Fruit fly (Drosophila melanogaster) whole organism, wandering third instar larva: ENCODE data around the gene CG5890.
A peak's percentile ranks its signal among the peaks of the same experiment; 100 is the strongest.

Experiments used
- Abd-B ChIP-seq: fragments of >200 bp; optimal IDR thresholded peaks from 2 replicates; lab custom pipeline; 2017; ENCODE audit warnings: missing biosample characterization, missing genetic modification characterization
- CG32264 ChIP-seq: fragments of 200-800 bp; sonication (Bioruptor generic); optimal IDR thresholded peaks from 2 replicates; lab custom pipeline; 2016; ENCODE audit warnings: missing biosample characterization, missing genetic modification characterization
- CG9705 ChIP-seq: fragments of 200-800 bp; sonication (Bioruptor generic); optimal IDR thresholded peaks from 2 replicates; lab custom pipeline; 2018; ENCODE audit warnings: missing biosample characterization, mild to moderate bottlenecking, missing genetic modification characterization
- CrebA ChIP-seq: fragments of 200-800 bp; sonication (Bioruptor generic); optimal IDR thresholded peaks from 2 replicates; lab custom pipeline; 2016; ENCODE audit warnings: missing biosample characterization, mild to moderate bottlenecking, missing genetic modification characterization, borderline replicate concordance
- Dfd ChIP-seq: fragments of >200 bp; optimal IDR thresholded peaks from 2 replicates; lab custom pipeline; 2017; ENCODE audit warnings: missing biosample characterization, missing genetic modification characterization
- Dif ChIP-seq: fragments of 200-275, 200-300 bp; sonication (Bioruptor generic); optimal IDR thresholded peaks from 2 replicates; lab custom pipeline; 2018; ENCODE audit warnings: missing biosample characterization, missing genetic modification characterization; ENCODE audit not compliant: partially characterized antibody
- GATAd ChIP-seq: sonication (Bioruptor generic); optimal IDR thresholded peaks from 2 replicates; lab custom pipeline; 2016; ENCODE audit warnings: missing biosample characterization, missing genetic modification characterization
- HLH106 ChIP-seq: fragments of 200-800 bp; optimal IDR thresholded peaks from 3 replicates; lab custom pipeline; 2019; ENCODE audit warnings: missing biosample characterization, mild to moderate bottlenecking, missing genetic modification characterization, moderate library complexity
- Hnf4 ChIP-seq: fragments of 200-800 bp; sonication (Bioruptor generic); optimal IDR thresholded peaks from 2 replicates; lab custom pipeline; 2016; ENCODE audit warnings: missing biosample characterization, mild to moderate bottlenecking, missing genetic modification characterization
- Hr78 ChIP-seq: fragments of >200 bp; optimal IDR thresholded peaks from 2 replicates; lab custom pipeline; 2017; ENCODE audit warnings: missing biosample characterization, missing genetic modification characterization
- Hr83 ChIP-seq: fragments of 200-300 bp; sonication (Bioruptor generic); optimal IDR thresholded peaks from 2 replicates; lab custom pipeline; 2016; ENCODE audit warnings: missing biosample characterization, mild to moderate bottlenecking, missing genetic modification characterization, moderate library complexity; ENCODE audit not compliant: poor library complexity, severe bottlenecking
- Jra ChIP-seq: sonication (Bioruptor generic); optimal IDR thresholded peaks from 2 replicates; lab custom pipeline; 2016; ENCODE audit warnings: missing biosample characterization, missing genetic modification characterization
- Mio ChIP-seq: sonication (Bioruptor generic); optimal IDR thresholded peaks from 2 replicates; lab custom pipeline; 2016; ENCODE audit warnings: missing biosample characterization, missing genetic modification characterization
- Myc ChIP-seq: fragments of >200 bp; optimal IDR thresholded peaks from 2 replicates; lab custom pipeline; 2017
- N ChIP-seq: fragments of >200 bp; optimal IDR thresholded peaks from 2 replicates; lab custom pipeline; 2018; ENCODE audit warnings: missing biosample characterization, missing external identifiers, missing genetic modification characterization
- OdsH ChIP-seq: fragments of 200-800 bp; sonication (Bioruptor generic); optimal IDR thresholded peaks from 2 replicates; lab custom pipeline; 2016; ENCODE audit warnings: missing biosample characterization, mild to moderate bottlenecking, missing genetic modification characterization
- Rel ChIP-seq, 2 experiments: fragments of 200-800 bp; sonication (Bioruptor generic) in 1 of 2; optimal IDR thresholded peaks; 2 replicates in 1 of 2; 3 replicates in 1 of 2; lab custom pipeline; 2016 to 2019; ENCODE audit warnings: mild to moderate bottlenecking in 2 of 2, missing biosample characterization in 2 of 2, missing genetic modification characterization in 2 of 2, moderate library complexity in 1 of 2
- Vsx2 ChIP-seq: fragments of 200-300, 225-300 bp; sonication (Bioruptor generic); optimal IDR thresholded peaks from 2 replicates; lab custom pipeline; 2018; ENCODE audit warnings: missing biosample characterization, missing genetic modification characterization; ENCODE audit not compliant: partially characterized antibody
- br ChIP-seq: fragments of 200-800 bp; sonication (Bioruptor generic); optimal IDR thresholded peaks from 2 replicates; lab custom pipeline; 2016; ENCODE audit warnings: missing biosample characterization, missing genetic modification characterization
- brk ChIP-seq: fragments of 200-800 bp; sonication (Bioruptor generic); optimal IDR thresholded peaks from 2 replicates; lab custom pipeline; 2016; ENCODE audit warnings: missing biosample characterization, mild to moderate bottlenecking, missing genetic modification characterization
- dl ChIP-seq, 2 experiments: fragments of 175-275, 200-275 bp in 1 of 2; fragments of 200-275 bp in 1 of 2; sonication (Bioruptor generic); optimal IDR thresholded peaks; lab custom pipeline; 2018; ENCODE audit warnings: mild to moderate bottlenecking in 2 of 2, missing biosample characterization in 2 of 2, missing genetic modification characterization in 2 of 2, moderate library complexity in 2 of 2; ENCODE audit not compliant: partially characterized antibody in 2 of 2, insufficient read depth in 1 of 2
- dmrt93B ChIP-seq: fragments of 200-800 bp; sonication (Bioruptor generic); optimal IDR thresholded peaks from 2 replicates; lab custom pipeline; 2018; ENCODE audit warnings: missing biosample characterization, mild to moderate bottlenecking, missing genetic modification characterization
- dsf ChIP-seq: sonication (Bioruptor generic); optimal IDR thresholded peaks from 2 replicates; lab custom pipeline; 2016; ENCODE audit warnings: missing biosample characterization, missing genetic modification characterization, borderline replicate concordance
- ey ChIP-seq: fragments of 200-800 bp; sonication (Bioruptor generic); optimal IDR thresholded peaks from 2 replicates; lab custom pipeline; 2016; ENCODE audit warnings: missing biosample characterization, missing genetic modification characterization
- foxo ChIP-seq, 2 experiments: fragments of 200-800 bp; sonication (Bioruptor generic); optimal IDR thresholded peaks; 2 replicates in 1 of 2; 3 replicates in 1 of 2; lab custom pipeline; 2016 to 2017; ENCODE audit warnings: missing biosample characterization in 2 of 2, missing genetic modification characterization in 2 of 2
- fru ChIP-seq: fragments of 200-800 bp; sonication (Bioruptor generic); optimal IDR thresholded peaks from 3 replicates; lab custom pipeline; 2016; ENCODE audit warnings: missing biosample characterization, mild to moderate bottlenecking, missing genetic modification characterization
- h ChIP-seq: fragments of 200-800 bp; sonication (Bioruptor generic); optimal IDR thresholded peaks from 3 replicates; lab custom pipeline; 2016; ENCODE audit warnings: missing biosample characterization, mild to moderate bottlenecking, missing genetic modification characterization
- lola ChIP-seq: fragments of >200 bp; optimal IDR thresholded peaks from 2 replicates; lab custom pipeline; 2017; ENCODE audit warnings: missing biosample characterization, missing genetic modification characterization
- pan ChIP-seq: fragments of >200 bp; optimal IDR thresholded peaks from 2 replicates; lab custom pipeline; 2017
- psq ChIP-seq: fragments of 200-800 bp; sonication (Bioruptor generic); optimal IDR thresholded peaks from 3 replicates; lab custom pipeline; 2017; ENCODE audit warnings: missing biosample characterization, mild to moderate bottlenecking, missing genetic modification characterization, moderate library complexity
- rgr ChIP-seq: fragments of 200-800 bp; sonication (Bioruptor generic); optimal IDR thresholded peaks from 3 replicates; lab custom pipeline; 2016; ENCODE audit warnings: missing biosample characterization, mild to moderate bottlenecking, missing genetic modification characterization
- sage ChIP-seq: fragments of 200-800 bp; sonication (Bioruptor generic); optimal IDR thresholded peaks from 2 replicates; lab custom pipeline; 2016; ENCODE audit warnings: missing biosample characterization, mild to moderate bottlenecking, missing genetic modification characterization
- sv ChIP-seq: fragments of 200-800 bp; sonication (Bioruptor generic); optimal IDR thresholded peaks from 3 replicates; lab custom pipeline; 2016; ENCODE audit warnings: missing biosample characterization, missing genetic modification characterization
- tai ChIP-seq: sonication (Bioruptor generic); optimal IDR thresholded peaks from 2 replicates; lab custom pipeline; 2016; ENCODE audit warnings: missing biosample characterization, missing genetic modification characterization

Gene CG5890

DNA sequence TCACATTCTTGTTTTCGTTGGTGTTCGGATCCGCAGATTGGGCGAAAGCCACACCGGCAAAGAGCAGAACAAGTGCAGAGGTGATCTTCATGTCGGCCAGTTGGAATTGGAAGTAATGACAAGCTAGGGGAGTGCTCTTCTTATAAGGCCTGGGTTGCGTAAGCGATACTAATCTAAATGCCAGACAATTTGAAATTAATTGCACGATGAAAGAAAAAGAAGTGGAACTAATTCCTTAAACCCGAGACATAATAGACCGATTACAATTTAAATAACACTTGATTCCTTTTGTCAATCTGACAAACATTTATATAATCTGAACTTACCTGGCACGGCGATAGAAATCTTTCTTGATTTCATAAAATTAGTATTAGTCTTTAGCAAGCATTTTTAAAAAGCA, 25.1 kb upstream of the CG5890 start, which contains the start of gene Mst57Db:
TSS of gene Mst57Db (minus strand) at position 101 of the 400 bp plus-strand sequence.
- no peak for TF ChIP-seq OdsH (GFP tag; lab: Kevin White, UChicago)
- TF ChIP-seq Hnf4 (GFP tag; lab: Kevin White, UChicago) = no peak
- no peak for TF ChIP-seq rgr (GFP tag; lab: Kevin White, UChicago)
- no peak for TF ChIP-seq CG9705
- TF ChIP-seq Myc (lab: Kevin White, UChicago) = no peak
- no peak for TF ChIP-seq Vsx2 (GFP tag; lab: Kevin White, UChicago)
- no peak for TF ChIP-seq psq (GFP tag; lab: Kevin White, UChicago)
- no peak for TF ChIP-seq dl (GFP tag; optimal IDR thresholded peaks at IDR 0.05; lab: Kevin White, UChicago; ENCODE audit: insufficient read depth in 1 of 2, partially characterized antibody in 2 of 2)
- no peak for TF ChIP-seq dsf (GFP tag; lab: Kevin White, UChicago)
- TF ChIP-seq brk = no peak
- TF ChIP-seq lola (GFP tag; lab: Kevin White, UChicago) = no peak
- TF ChIP-seq tai = no peak
- no peak for TF ChIP-seq GATAd (GFP tag; lab: Kevin White, UChicago)
- TF ChIP-seq Mio (GFP tag; lab: Kevin White, UChicago) = no peak

DNA sequence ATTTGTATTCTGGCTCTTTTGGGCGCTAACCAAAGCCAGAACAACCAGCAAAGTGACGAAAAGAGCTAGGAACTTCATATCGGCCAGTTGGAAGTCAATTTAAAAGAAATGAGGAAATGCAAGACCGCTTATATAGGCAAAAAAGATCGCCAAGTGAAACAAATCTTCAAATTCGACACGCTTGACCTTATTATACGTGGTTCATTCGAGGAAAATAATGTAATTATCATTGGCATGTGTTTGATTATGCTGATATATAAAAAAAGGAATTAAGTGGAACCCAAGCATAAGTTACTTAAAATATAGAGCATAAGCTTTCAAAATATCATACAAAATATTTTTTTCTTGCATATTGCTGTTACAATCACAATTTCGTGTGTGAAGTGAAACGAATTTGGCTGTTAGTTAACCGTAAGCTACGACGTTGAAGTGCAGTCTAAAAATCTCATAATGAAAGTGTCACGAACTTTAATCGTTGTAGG, 24.1 kb upstream of the CG5890 start, which contains the start of the genes Mst57Da and alpha4GT2:
TSS of gene Mst57Da (minus strand) at position 101 of the 482 bp plus-strand sequence.
TSS of gene alpha4GT2 (plus strand) at position 432 of the 482 bp plus-strand sequence.
- TF ChIP-seq Mio (GFP tag; lab: Kevin White, UChicago) = no peak
- no peak for TF ChIP-seq Hnf4 (GFP tag; lab: Kevin White, UChicago)
- TF ChIP-seq fru (GFP tag; lab: Kevin White, UChicago) = no peak
- TF ChIP-seq sage (GFP tag; lab: Kevin White, UChicago) = no peak
- no peak for TF ChIP-seq Dfd (GFP tag; lab: Kevin White, UChicago)
- no peak for TF ChIP-seq Myc (lab: Kevin White, UChicago)
- TF ChIP-seq psq (GFP tag; lab: Kevin White, UChicago) = no peak
- TF ChIP-seq h = no peak
- TF ChIP-seq sv (GFP tag; lab: Kevin White, UChicago) = no peak
- TF ChIP-seq Abd-B = no peak
- TF ChIP-seq brk = no peak
- no peak for TF ChIP-seq Vsx2 (GFP tag; lab: Kevin White, UChicago)
- no peak for TF ChIP-seq dl (GFP tag; optimal IDR thresholded peaks at IDR 0.05; lab: Kevin White, UChicago; ENCODE audit: insufficient read depth in 1 of 2, partially characterized antibody in 2 of 2)
- TF ChIP-seq HLH106 (tag; lab: Kevin White, UChicago) = no peak
- TF ChIP-seq tai = no peak
- TF ChIP-seq Hr78 (GFP tag; lab: Kevin White, UChicago) = no peak
- no peak for TF ChIP-seq Hr83
- no peak for TF ChIP-seq Jra

DNA sequence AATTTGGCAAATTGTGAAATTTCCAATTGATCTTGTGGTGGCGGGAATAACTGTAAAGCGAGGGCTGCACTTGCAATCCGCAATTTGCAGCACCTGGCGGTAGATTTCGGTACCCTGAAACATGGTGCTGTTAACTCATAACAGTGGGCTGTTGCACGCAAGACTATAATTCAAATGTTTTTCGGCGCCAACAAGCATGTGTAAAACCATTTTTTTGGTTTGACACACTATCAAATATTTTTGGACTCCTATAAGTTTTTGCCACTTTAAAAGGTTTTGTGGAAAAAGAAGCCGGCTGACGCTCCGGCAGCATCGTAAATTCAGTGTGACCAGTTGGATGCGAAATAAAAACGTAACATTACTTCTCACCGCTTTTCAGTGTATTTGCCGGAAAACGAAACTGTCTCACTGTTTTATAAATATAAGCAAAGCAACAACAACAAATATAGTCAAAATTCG, 4.7 kb upstream of the CG5890 start, which contains the start of the genes CG14545 and CG5886:
TSS of gene CG14545 (minus strand) at position 68 of the 459 bp plus-strand sequence.
TSS of gene CG5886 (plus strand) at position 409 of the 459 bp plus-strand sequence.
- TF ChIP-seq ey (GFP tag; lab: Kevin White, UChicago) (no peak), Dfd (GFP tag; lab: Kevin White, UChicago) (no peak), fru (GFP tag; lab: Kevin White, UChicago) (peak; percentile 91), CrebA (GFP tag; lab: Kevin White, UChicago) (no peak), Jra (no peak), Hnf4 (GFP tag; lab: Kevin White, UChicago) (peak; percentile 4), Myc (lab: Kevin White, UChicago) (peak; percentile 55), Vsx2 (GFP tag; lab: Kevin White, UChicago) (no peak), pan (lab: Kevin White, UChicago) (no peak), foxo (GFP tag; optimal IDR thresholded peaks at IDR 0.05; lab: Kevin White, UChicago) (peak in 1 of 2 experiments; percentile 22), dmrt93B (no peak), Rel (GFP tag; optimal IDR thresholded peaks at IDR 0.05; lab: Kevin White, UChicago) (no peak), Rel (tag; optimal IDR thresholded peaks at IDR 0.05; lab: Kevin White, UChicago) (no peak), Mio (GFP tag; lab: Kevin White, UChicago) (no peak), Dif (GFP tag; lab: Kevin White, UChicago) (no peak), tai (peak; percentile 20), HLH106 (tag; lab: Kevin White, UChicago) (no peak), CG32264 (GFP tag; lab: Kevin White, UChicago) (no peak), dl (GFP tag; optimal IDR thresholded peaks at IDR 0.05; lab: Kevin White, UChicago; ENCODE audit: insufficient read depth in 1 of 2, partially characterized antibody in 2 of 2) (no peak), N (no peak), dsf (GFP tag; lab: Kevin White, UChicago) (no peak), br (GFP tag; lab: Kevin White, UChicago) (no peak)
